Fruit fly (Drosophila melanogaster) whole organism, embryonic: ENCODE results near the gene Nagk.
A peak's percentile ranks its signal among the peaks of the same experiment; 100 is the strongest.

ENCODE experiments used
- Atf3 ChIP-seq: fragments of 200-800 bp; sonication (Bioruptor generic); optimal IDR thresholded peaks from 3 replicates; lab custom pipeline; 2016; ENCODE audit warnings: missing biosample characterization, missing genetic modification characterization
- CG10147 ChIP-seq: fragments of 200-800 bp; sonication (Bioruptor generic); optimal IDR thresholded peaks from 2 replicates; lab custom pipeline; 2019; ENCODE audit warnings: missing biosample characterization, mild to moderate bottlenecking, missing genetic modification characterization, moderate library complexity
- CG10366 ChIP-seq: fragments of 200-800 bp; sonication (Bioruptor generic); IDR thresholded peaks from 2 replicates; pipeline ENCODE4 v1.3.6; 2022; ENCODE audit warnings: missing biosample characterization, missing genetic modification characterization
- CG10462 ChIP-seq: fragments of 200-800 bp; sonication (Bioruptor generic); optimal IDR thresholded peaks from 2 replicates; lab custom pipeline; 2016; ENCODE audit warnings: missing biosample characterization, missing genetic modification characterization
- CG10543 ChIP-seq: fragments of 200-800 bp; sonication (Bioruptor generic); optimal IDR thresholded peaks from 3 replicates; lab custom pipeline; 2017; ENCODE audit warnings: missing biosample characterization, mild to moderate bottlenecking, missing genetic modification characterization, moderate library complexity
- CG10654 ChIP-seq: fragments of 200-800 bp; sonication (Bioruptor generic); optimal IDR thresholded peaks from 2 replicates; lab custom pipeline; 2016; ENCODE audit warnings: missing biosample characterization, missing genetic modification characterization
- CG12155 ChIP-seq: fragments of 200-800 bp; sonication (Bioruptor generic); optimal IDR thresholded peaks from 3 replicates; lab custom pipeline; 2016; ENCODE audit warnings: missing biosample characterization, missing genetic modification characterization
- CG13424 ChIP-seq: fragments of 200-800 bp; sonication (Bioruptor generic); optimal IDR thresholded peaks from 2 replicates; lab custom pipeline; 2019; ENCODE audit warnings: missing biosample characterization, mild to moderate bottlenecking, missing genetic modification characterization, moderate library complexity
- CG1529 ChIP-seq: fragments of 200-800 bp; sonication (Bioruptor generic); optimal IDR thresholded peaks from 3 replicates; lab custom pipeline; 2018; ENCODE audit warnings: missing biosample characterization, missing genetic modification characterization
- CG15514 ChIP-seq: fragments of 200-800 bp; sonication (Bioruptor generic); optimal IDR thresholded peaks from 3 replicates; lab custom pipeline; 2017; ENCODE audit warnings: missing biosample characterization, missing genetic modification characterization, mild to moderate bottlenecking, moderate library complexity, missing genetic modification reagents
- CG1602 ChIP-seq: fragments of 200-800 bp; sonication (Bioruptor generic); optimal IDR thresholded peaks from 3 replicates; lab custom pipeline; 2016; ENCODE audit warnings: missing biosample characterization, missing genetic modification characterization
- CG17328 ChIP-seq: fragments of 200-800 bp; sonication (Bioruptor generic); IDR thresholded peaks from 2 replicates; pipeline ENCODE4 v1.3.6; 2022; ENCODE audit warnings: missing biosample characterization, missing genetic modification characterization
- CG30403 ChIP-seq: fragments of 200-800 bp; sonication (Bioruptor generic); optimal IDR thresholded peaks from 3 replicates; lab custom pipeline; 2016; ENCODE audit warnings: missing biosample characterization, missing genetic modification characterization
- CG32532 ChIP-seq: fragments of 200-800 bp; sonication (Bioruptor generic); IDR thresholded peaks from 2 replicates; pipeline ENCODE4 v1.3.6; 2022; ENCODE audit warnings: missing biosample characterization, missing genetic modification characterization
- CG32772 ChIP-seq: fragments of 200-800 bp; sonication (Bioruptor generic); IDR thresholded peaks from 2 replicates; pipeline ENCODE4 v1.3.6; 2022; ENCODE audit warnings: missing biosample characterization, missing genetic modification characterization
- CG34422 ChIP-seq: fragments of 200-800 bp; sonication (Bioruptor generic); IDR thresholded peaks from 3 replicates; pipeline ENCODE4 v1.3.6; 2022; ENCODE audit warnings: missing biosample characterization, missing genetic modification characterization
- CG3847 ChIP-seq: fragments of 200-800 bp; sonication (Bioruptor generic); IDR thresholded peaks from 2 replicates; pipeline ENCODE4 v1.3.6; 2022; ENCODE audit warnings: missing biosample characterization, missing genetic modification characterization
- CG4424 ChIP-seq: fragments of 200-800 bp; sonication (Bioruptor generic); optimal IDR thresholded peaks from 3 replicates; lab custom pipeline; 2016; ENCODE audit warnings: missing biosample characterization, missing genetic modification characterization
- CG4707 ChIP-seq: fragments of 200-800 bp; sonication (Bioruptor generic); optimal IDR thresholded peaks from 2 replicates; lab custom pipeline; 2018; ENCODE audit warnings: missing biosample characterization, mild to moderate bottlenecking, missing genetic modification characterization, moderate library complexity
- CG6175 ChIP-seq: fragments of 200-800 bp; sonication (Bioruptor generic); IDR thresholded peaks from 3 replicates; pipeline ENCODE4 v1.3.6; 2022; ENCODE audit warnings: missing biosample characterization, missing genetic modification characterization
- CG6654 ChIP-seq: fragments of 200-800 bp; sonication (Bioruptor generic); optimal IDR thresholded peaks from 2 replicates; lab custom pipeline; 2017; ENCODE audit warnings: missing biosample characterization, mild to moderate bottlenecking, missing genetic modification characterization
- CG6683 ChIP-seq: fragments of 200-800 bp; sonication (Bioruptor generic); optimal IDR thresholded peaks from 2 replicates; lab custom pipeline; 2017; ENCODE audit warnings: missing biosample characterization, mild to moderate bottlenecking, missing genetic modification characterization, missing genetic modification reagents
- CG7372 ChIP-seq: fragments of 200-800 bp; sonication (Bioruptor generic); IDR thresholded peaks from 2 replicates; pipeline ENCODE4 v1.3.6; 2022; ENCODE audit warnings: missing biosample characterization, missing genetic modification characterization
- CG9797 ChIP-seq: fragments of 200-800 bp; sonication (Bioruptor generic); optimal IDR thresholded peaks from 3 replicates; lab custom pipeline; 2018; ENCODE audit warnings: missing biosample characterization, mild to moderate bottlenecking, missing genetic modification characterization
- CoRest ChIP-seq: fragments of 200-800 bp; sonication (Bioruptor generic); optimal IDR thresholded peaks from 3 replicates; lab custom pipeline; 2018; ENCODE audit warnings: missing biosample characterization, mild to moderate bottlenecking, missing genetic modification characterization, moderate library complexity
- CrebB ChIP-seq: fragments of 200-800 bp; sonication (Bioruptor generic); optimal IDR thresholded peaks from 3 replicates; lab custom pipeline; 2018; ENCODE audit warnings: missing biosample characterization, mild to moderate bottlenecking, missing genetic modification characterization
- E2f2 ChIP-seq: fragments of 200-800 bp; sonication (Bioruptor generic); IDR thresholded peaks from 2 replicates; pipeline ENCODE4 v1.3.6; 2022; ENCODE audit warnings: missing biosample characterization, missing genetic modification characterization
- HLH54F ChIP-seq: fragments of 200-800 bp; sonication (Bioruptor generic); optimal IDR thresholded peaks from 3 replicates; lab custom pipeline; 2016; ENCODE audit warnings: missing biosample characterization, missing genetic modification characterization
- MESR4 ChIP-seq: fragments of 200-800 bp; sonication (Bioruptor generic); optimal IDR thresholded peaks from 2 replicates; lab custom pipeline; 2018; ENCODE audit warnings: missing biosample characterization, mild to moderate bottlenecking, missing genetic modification characterization, moderate library complexity
- Neu2 ChIP-seq: fragments of 200-800 bp; sonication (Bioruptor generic); optimal IDR thresholded peaks from 3 replicates; lab custom pipeline; 2016; ENCODE audit warnings: missing biosample characterization, missing genetic modification characterization, borderline replicate concordance
- Pdp1 ChIP-seq, 2 experiments: fragments of 200-800 bp; sonication (Bioruptor generic); optimal IDR thresholded peaks; 3 replicates each; lab custom pipeline; 2016; ENCODE audit warnings: missing biosample characterization in 2 of 2, missing genetic modification characterization in 2 of 2, mild to moderate bottlenecking in 1 of 2, moderate library complexity in 1 of 2
- Rfx ChIP-seq: fragments of 200-800 bp; sonication (Bioruptor generic); IDR thresholded peaks from 2 replicates; pipeline ENCODE4 v1.3.6; 2022; ENCODE audit warnings: missing biosample characterization, missing genetic modification characterization
- br ChIP-seq: fragments of >200 bp; optimal IDR thresholded peaks from 2 replicates; lab custom pipeline; 2017
- ci ChIP-seq: fragments of 200-800 bp; sonication (Bioruptor generic); IDR thresholded peaks from 3 replicates; pipeline ENCODE4 v1.3.6; 2022; ENCODE audit warnings: missing biosample characterization, missing genetic modification characterization
- croc ChIP-seq: fragments of 200-800 bp; sonication (Bioruptor generic); conservative IDR thresholded peaks from 3 replicates; pipeline ENCODE4 v1.3.6; 2022; ENCODE audit warnings: missing biosample characterization, missing genetic modification characterization
- fd96Cb ChIP-seq: fragments of 200-800 bp; sonication (Bioruptor generic); optimal IDR thresholded peaks from 2 replicates; lab custom pipeline; 2018; ENCODE audit warnings: missing biosample characterization, mild to moderate bottlenecking, missing genetic modification characterization, moderate library complexity
- fu2 ChIP-seq: fragments of 200-800 bp; sonication (Bioruptor generic); optimal IDR thresholded peaks from 2 replicates; lab custom pipeline; 2016; ENCODE audit warnings: missing biosample characterization, missing genetic modification characterization
- gfzf ChIP-seq: fragments of 200-800 bp; sonication (Bioruptor generic); optimal IDR thresholded peaks from 2 replicates; lab custom pipeline; 2016; ENCODE audit warnings: missing biosample characterization, mild to moderate bottlenecking, missing genetic modification characterization, moderate library complexity
- hkb ChIP-seq, 2 experiments: fragments of 200-800 bp in 1 of 2; fragments of >200 bp in 1 of 2; sonication (Bioruptor generic) in 1 of 2; IDR thresholded peaks in 1 of 2; optimal IDR thresholded peaks in 1 of 2; 2 replicates each; pipeline versions ENCODE4 v1.3.6 to Lab custom; 2017 to 2022; ENCODE audit warnings: missing biosample characterization in 1 of 2, missing genetic modification characterization in 1 of 2
- knrl ChIP-seq: fragments of 200-800 bp; sonication (Bioruptor generic); IDR thresholded peaks from 3 replicates; pipeline ENCODE4 v1.3.6; 2022; ENCODE audit warnings: missing biosample characterization, missing genetic modification characterization; ENCODE audit not compliant: partially characterized antibody
- lbe ChIP-seq: fragments of 200-800 bp; sonication (Bioruptor generic); optimal IDR thresholded peaks from 2 replicates; lab custom pipeline; 2016; ENCODE audit warnings: missing biosample characterization, mild to moderate bottlenecking, missing genetic modification characterization
- lilli ChIP-seq: fragments of 200-800 bp; sonication (Bioruptor generic); optimal IDR thresholded peaks from 3 replicates; lab custom pipeline; 2016; ENCODE audit warnings: missing biosample characterization, missing genetic modification characterization
- lmd ChIP-seq: fragments of 200-800 bp; sonication (Bioruptor generic); IDR thresholded peaks from 2 replicates; pipeline ENCODE4 v1.3.6; 2022; ENCODE audit warnings: missing biosample characterization, missing genetic modification characterization
- lola ChIP-seq, 3 experiments: fragments of >200 bp in 2 of 3; fragments of 200-800 bp in 1 of 3; sonication (Bioruptor generic) in 1 of 3; optimal IDR thresholded peaks; 2 replicates each; lab custom pipeline; 2017 to 2019; ENCODE audit warnings: missing biosample characterization in 3 of 3, missing genetic modification characterization in 3 of 3, mild to moderate bottlenecking in 1 of 3, moderate library complexity in 1 of 3
- pb ChIP-seq: fragments of 200-800 bp; sonication (Bioruptor generic); optimal IDR thresholded peaks from 3 replicates; lab custom pipeline; 2016; ENCODE audit warnings: missing biosample characterization, missing genetic modification characterization
- psq ChIP-seq: fragments of 200-800 bp; sonication (Bioruptor generic); optimal IDR thresholded peaks from 2 replicates; lab custom pipeline; 2017; ENCODE audit warnings: missing biosample characterization, missing genetic modification characterization
- ro ChIP-seq: fragments of 200-800 bp; sonication (Bioruptor generic); IDR thresholded peaks from 2 replicates; pipeline ENCODE4 v1.3.6; 2022; ENCODE audit warnings: missing biosample characterization, missing genetic modification characterization
- sr ChIP-seq: fragments of 200-800 bp; sonication (Bioruptor generic); IDR thresholded peaks from 3 replicates; pipeline ENCODE4 v1.3.6; 2022; ENCODE audit warnings: missing biosample characterization, missing genetic modification characterization
- ssp ChIP-seq: fragments of 200-800 bp; sonication (Bioruptor generic); IDR thresholded peaks from 2 replicates; pipeline ENCODE4 v1.3.6; 2022; ENCODE audit warnings: missing biosample characterization, missing genetic modification characterization
- stc ChIP-seq: fragments of 200-800 bp; sonication (Bioruptor generic); IDR thresholded peaks from 2 replicates; pipeline ENCODE4 v1.3.6; 2022; ENCODE audit warnings: missing biosample characterization, missing genetic modification characterization
- stwl ChIP-seq: fragments of 200-800 bp; sonication (Bioruptor generic); optimal IDR thresholded peaks from 3 replicates; lab custom pipeline; 2018; ENCODE audit warnings: missing biosample characterization, mild to moderate bottlenecking, missing genetic modification characterization, moderate library complexity
- tap ChIP-seq: fragments of 200-800 bp; optimal IDR thresholded peaks from 3 replicates; lab custom pipeline; 2019; ENCODE audit warnings: missing biosample characterization, mild to moderate bottlenecking, missing genetic modification characterization, moderate library complexity
- twi ChIP-seq: fragments of 200-800 bp; optimal IDR thresholded peaks from 2 replicates; lab custom pipeline; 2019; ENCODE audit warnings: missing biosample characterization, mild to moderate bottlenecking, missing genetic modification characterization, moderate library complexity

The Nagk gene

DNA sequence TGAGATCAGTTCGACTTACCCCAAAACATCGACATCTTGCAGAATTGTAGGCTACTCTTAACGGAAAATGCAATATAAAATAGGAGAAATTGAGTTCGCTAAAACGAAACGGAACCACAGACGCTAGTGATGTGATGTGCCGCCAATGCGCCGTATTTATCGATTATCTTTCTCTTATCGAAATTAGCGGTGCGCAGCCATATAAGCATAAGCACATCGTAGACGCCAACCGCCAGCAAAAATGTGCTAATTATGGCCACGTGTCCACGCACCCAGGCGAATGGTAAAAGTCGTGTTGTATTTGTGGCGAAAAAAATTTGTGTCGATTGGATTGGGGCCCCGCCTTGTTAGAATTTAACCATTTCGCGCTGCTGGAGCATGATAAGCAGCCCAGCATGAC lies 10.1 kb downstream of the Nagk start, which contains the start of the genes Fkbp39 and Cyfip (continued):
- TF ChIP-seq CG7372 (GFP tag; lab: Robert Waterston, UW) (no peak), CG32772 (GFP tag; lab: Robert Waterston, UW) (peak; percentile 78), psq (GFP tag; lab: Kevin White, UChicago) (no peak), gfzf (peak; percentile 98), HLH54F (peak; percentile 64), br (lab: Kevin White, UChicago) (no peak), CG6654 (GFP tag; lab: Kevin White, UChicago) (no peak), lbe (no peak), CG4707 (GFP tag; lab: Kevin White, UChicago) (no peak), CG17328 (GFP tag; lab: Robert Waterston, UW) (peak; percentile 24; the same call in 1 of the 2 replicates), twi (tag; lab: Kevin White, UChicago) (no peak), hkb (optimal IDR thresholded peaks at IDR 0.05; lab: Kevin White, UChicago) (no peak), hkb (GFP tag; IDR thresholded peaks at IDR 0.05; lab: Robert Waterston, UW) (0 out of 2 replicates have a peak, but pooled peaks have one; percentile 13), CG34422 (peak; percentile 94), stc (no peak), CrebB (peak; percentile 43), CG13424 (tag; lab: Kevin White, UChicago) (peak; percentile 26), CG9797 (GFP tag; lab: Kevin White, UChicago) (peak; percentile 87), stwl (tag; lab: Kevin White, UChicago) (peak; percentile 65), CG6683 (no peak), CG12155 (GFP tag; lab: Kevin White, UChicago) (peak; percentile 55), sr (GFP tag; lab: Robert Waterston, UW) (no peak), Pdp1 (GFP tag; optimal IDR thresholded peaks at IDR 0.05; lab: Kevin White, UChicago) (peak; percentile 30 to 90), ssp (GFP tag; lab: Robert Waterston, UW) (peak; percentile 31; the same call in 1 of the 2 replicates), CG6175 (GFP tag; lab: Robert Waterston, UW) (no peak), CG10543 (GFP tag; lab: Kevin White, UChicago) (peak; percentile 44), tap (tag; lab: Kevin White, UChicago) (no peak), CG15514 (peak; percentile 97), E2f2 (GFP tag; lab: Robert Waterston, UW) (peak; percentile 78), CG1529 (GFP tag; lab: Kevin White, UChicago) (no peak), Neu2 (GFP tag; lab: Kevin White, UChicago) (no peak), CG10462 (no peak), fu2 (peak; percentile 47), CG1602 (GFP tag; lab: Kevin White, UChicago) (no peak), fd96Cb (tag; lab: Kevin White, UChicago) (no peak), ro (GFP tag; lab: Robert Waterston, UW) (no peak), CG10147 (no peak), CG10366 (GFP tag; lab: Robert Waterston, UW) (peak; percentile 34), ci (peak; percentile 67; the same call in 2 of the 3 replicates), pb (GFP tag; lab: Kevin White, UChicago) (no peak), croc (GFP tag; lab: Robert Waterston, UW) (no peak), Atf3 (GFP tag; lab: Kevin White, UChicago) (no peak)

DNA sequence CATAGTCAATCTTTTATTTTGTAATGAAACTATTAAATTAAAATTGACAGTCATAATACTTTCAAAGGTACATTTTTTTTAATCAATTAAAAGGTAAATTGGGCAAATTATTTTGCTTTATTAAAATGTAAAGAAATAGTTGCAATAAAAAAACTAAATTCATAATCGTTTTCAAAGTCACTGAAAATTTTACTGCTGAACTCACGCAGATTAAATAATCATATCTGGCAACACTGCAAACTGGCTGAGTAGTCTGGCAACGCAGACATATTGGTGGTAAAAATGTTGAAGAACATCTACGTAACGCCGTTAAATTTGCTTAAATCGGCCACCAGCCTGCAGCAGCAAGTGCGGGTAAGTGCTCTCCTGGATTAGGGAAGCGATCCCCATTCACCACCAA lies 12.6 kb downstream of the Nagk start, which contains the start of gene mRpL9:
Gene mRpL9, plus strand, starts transcription at position 267 of the 400 bp plus-strand sequence.
- TF ChIP-seq CG10654 = peak; percentile 9
- TF ChIP-seq CoRest = peak; percentile 39
- peak; percentile 24; the same call in 1 of the 2 replicates for TF ChIP-seq lmd (GFP tag; lab: Robert Waterston, UW)
- peak; percentile 58 for TF ChIP-seq CG3847 (GFP tag; lab: Robert Waterston, UW)
- peak; percentile 63 for TF ChIP-seq MESR4 (GFP tag; lab: Kevin White, UChicago)
- TF ChIP-seq CG4424 (GFP tag; lab: Kevin White, UChicago) = no peak
- peak; percentile 22 for TF ChIP-seq CG13424 (tag; lab: Kevin White, UChicago)
- peak; percentile 47; the same call in 1 of the 2 replicates for TF ChIP-seq Rfx (GFP tag; lab: Robert Waterston, UW)
- peak; percentile 28 for TF ChIP-seq lilli (GFP tag; lab: Kevin White, UChicago)
- TF ChIP-seq CG32532 (GFP tag; lab: Robert Waterston, UW) = peak; percentile 51; the same call in 1 of the 2 replicates
- peak; percentile 44; the same call in 1 of the 3 replicates for TF ChIP-seq knrl (GFP tag; lab: Robert Waterston, UW)
- TF ChIP-seq lola (GFP tag; optimal IDR thresholded peaks at IDR 0.05; lab: Kevin White, UChicago) = peak in 1 of 3 experiments; percentile 18
- TF ChIP-seq CG30403 = peak; percentile 43
